Fruit fly (Drosophila melanogaster) whole organism, adult: Measurements from ENCODE around the gene f.

Experiments
- CG11617 ChIP-seq: fragments of 200-800 bp; sonication (Bioruptor generic); optimal IDR thresholded peaks from 2 replicates; lab custom pipeline; 2017; ENCODE audit warnings: mild to moderate bottlenecking, missing biosample characterization, missing genetic modification reagents, missing genetic modification characterization
- CG33017 ChIP-seq: fragments of 200-800 bp; sonication (Bioruptor generic); optimal IDR thresholded peaks from 2 replicates; lab custom pipeline; 2018; ENCODE audit warnings: missing biosample characterization, mild to moderate bottlenecking, missing genetic modification characterization, moderate library complexity
- CG5204 ChIP-seq: fragments of 200-800 bp; sonication (Bioruptor generic); optimal IDR thresholded peaks from 2 replicates; lab custom pipeline; 2016; ENCODE audit warnings: missing biosample characterization, missing genetic modification characterization
- CG7101 ChIP-seq: fragments of 200-800 bp; sonication (Bioruptor generic); optimal IDR thresholded peaks from 2 replicates; lab custom pipeline; 2018; ENCODE audit warnings: missing biosample characterization, mild to moderate bottlenecking, missing genetic modification characterization, moderate library complexity
- Crg-1 ChIP-seq: fragments of 200-800 bp; sonication (Bioruptor generic); optimal IDR thresholded peaks from 2 replicates; lab custom pipeline; 2016; ENCODE audit warnings: missing biosample characterization, missing genetic modification characterization
- bab1 ChIP-seq: fragments of 200-800 bp; sonication (Bioruptor generic); optimal IDR thresholded peaks from 3 replicates; lab custom pipeline; 2019; ENCODE audit warnings: missing biosample characterization, mild to moderate bottlenecking, missing genetic modification characterization, moderate library complexity
- cnc ChIP-seq, 2 experiments: fragments of >200 bp; optimal IDR thresholded peaks; 2 replicates each; lab custom pipeline; 2017
- pad ChIP-seq: fragments of 200-800 bp; sonication (Bioruptor generic); optimal IDR thresholded peaks from 3 replicates; lab custom pipeline; 2017; ENCODE audit warnings: missing biosample characterization, missing genetic modification characterization, mild to moderate bottlenecking, moderate library complexity, missing genetic modification reagents

DNA sequence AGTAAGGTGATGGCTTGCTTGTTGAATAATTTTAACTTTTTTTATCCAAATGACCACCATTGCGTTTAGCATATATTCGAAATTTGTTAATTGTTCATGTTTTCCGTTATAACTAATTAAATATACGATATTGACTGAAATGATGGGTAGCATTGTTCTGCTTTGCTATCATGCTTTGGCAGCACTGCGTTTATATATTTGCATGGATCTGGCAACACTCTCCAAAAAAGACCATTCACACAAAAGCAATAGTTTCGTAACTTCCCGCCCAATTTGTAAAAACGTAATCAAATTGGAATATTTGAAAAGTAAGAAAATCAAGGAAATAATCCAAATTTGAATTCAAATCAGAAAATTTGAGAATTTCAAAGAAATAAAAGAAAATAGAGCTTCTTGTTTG lies 72.8 kb downstream of the f start:
- TF ChIP-seq bab1 (GFP tag; lab: Kevin White, UChicago) (peak; percentile 50), cnc (optimal IDR thresholded peaks at IDR 0.05; lab: Kevin White, UChicago) (no peak), CG33017 (no peak), CG7101 (no peak), CG11617 (GFP tag; lab: Kevin White, UChicago) (no peak), CG5204 (GFP tag; lab: Kevin White, UChicago) (no peak), Crg-1 (GFP tag; lab: Kevin White, UChicago) (no peak), pad (GFP tag; lab: Kevin White, UChicago) (no peak)
